Worm (Caenorhabditis elegans) whole organism, L1 larva: ENCODE results near the gene snf-3.
A peak's percentile ranks its signal among the peaks of the same experiment; 100 is the strongest.

ENCODE experiments used
- C04F5.9 ChIP-seq: sonication (generic microtip); optimal IDR thresholded peaks from 2 replicates; lab custom pipeline; 2016; ENCODE audit warnings: missing genetic modification characterization, missing compliant biosample characterization
- F16B12.6 ChIP-seq: fragments of 150-350 bp; optimal IDR thresholded peaks from 2 replicates; lab custom pipeline; 2014; ENCODE audit warnings: missing biosample characterization, missing genetic modification characterization
- alr-1 ChIP-seq: fragments of 200-800 bp; sonication (Bioruptor generic); optimal IDR thresholded peaks from 2 replicates; lab custom pipeline; 2018; ENCODE audit warnings: borderline replicate concordance, mild to moderate bottlenecking, missing genetic modification characterization, missing compliant biosample characterization
- ama-1 ChIP-seq: fragments of 150-350 bp; optimal IDR thresholded peaks from 2 replicates; lab custom pipeline; 2014
- ceh-88 ChIP-seq: fragments of 200-800 bp; sonication (Bioruptor generic); IDR thresholded peaks from 2 replicates; pipeline ENCODE4 v1.3.6; 2022; ENCODE audit warnings: missing genetic modification characterization, missing compliant biosample characterization
- ceh-90 ChIP-seq: sonication (generic microtip); optimal IDR thresholded peaks from 2 replicates; lab custom pipeline; 2016; ENCODE audit warnings: missing genetic modification characterization, missing compliant biosample characterization
- dpl-1 ChIP-seq, 3 experiments: fragments of 150-350 bp in 2 of 3; sonication (generic microtip) in 1 of 3; optimal IDR thresholded peaks; 2 replicates each; lab custom pipeline; 2014 to 2017; ENCODE audit warnings: missing biosample characterization in 3 of 3, missing genetic modification characterization in 3 of 3, missing genetic modification reagents in 3 of 3
- dsc-1 ChIP-seq: sonication (generic microtip); optimal IDR thresholded peaks from 2 replicates; lab custom pipeline; 2016; ENCODE audit warnings: mild to moderate bottlenecking, missing genetic modification characterization, missing compliant biosample characterization
- efl-1 ChIP-seq, 4 experiments: fragments of 150-350 bp; optimal IDR thresholded peaks in 3 of 4; peaks in 1 of 4; 1 replicate in 1 of 4; 2 replicates in 3 of 4; lab custom pipeline; 2014; ENCODE audit warnings: missing biosample characterization in 2 of 4, missing genetic modification characterization in 2 of 4, missing genetic modification reagents in 2 of 4
- efl-3 ChIP-seq: fragments of 200-800 bp; sonication (Bioruptor generic); optimal IDR thresholded peaks from 2 replicates; lab custom pipeline; 2018; ENCODE audit warnings: mild to moderate bottlenecking, missing genetic modification characterization, missing compliant biosample characterization
- egl-13 ChIP-seq: sonication (generic microtip); optimal IDR thresholded peaks from 2 replicates; lab custom pipeline; 2016; ENCODE audit warnings: missing genotype, missing genetic modification reagents, missing genetic modification characterization, missing compliant biosample characterization
- elt-3 ChIP-seq, 6 experiments: fragments of 150-350 bp in 1 of 6; sonication (generic microtip); optimal IDR thresholded peaks; 2 replicates each; lab custom pipeline; 2017 to 2018; ENCODE audit warnings: missing biosample characterization in 6 of 6, missing genetic modification characterization in 6 of 6, inconsistent platforms in 1 of 6
- fkh-10 ChIP-seq: sonication (generic microtip); optimal IDR thresholded peaks from 2 replicates; lab custom pipeline; 2017; ENCODE audit warnings: missing biosample characterization, missing genetic modification reagents, missing genetic modification characterization
- fkh-4 ChIP-seq: sonication (generic microtip); optimal IDR thresholded peaks from 2 replicates; lab custom pipeline; 2016; ENCODE audit warnings: missing compliant biosample characterization, missing genetic modification characterization, borderline replicate concordance
- fos-1 ChIP-seq: fragments of 150-350 bp; optimal IDR thresholded peaks from 2 replicates; lab custom pipeline; 2014; ENCODE audit warnings: missing biosample characterization, missing genetic modification characterization
- grh-1 ChIP-seq: fragments of 200-800 bp; sonication (Bioruptor generic); IDR thresholded peaks from 2 replicates; pipeline ENCODE4 v1.3.6; 2022; ENCODE audit warnings: missing genetic modification reagents, missing genetic modification characterization, missing compliant biosample characterization
- hlh-4 ChIP-seq: sonication (generic microtip); optimal IDR thresholded peaks from 2 replicates; lab custom pipeline; 2016; ENCODE audit warnings: mild to moderate bottlenecking, missing genetic modification characterization, missing compliant biosample characterization
- hpl-2 ChIP-seq: fragments of 150-350 bp; optimal IDR thresholded peaks from 2 replicates; lab custom pipeline; 2014; ENCODE audit warnings: missing biosample characterization, missing genetic modification reagents, missing genetic modification characterization
- irx-1 ChIP-seq: sonication (generic microtip); optimal IDR thresholded peaks from 2 replicates; lab custom pipeline; 2016; ENCODE audit warnings: missing genetic modification characterization, missing compliant biosample characterization
- lin-13 ChIP-seq: fragments of 150-350 bp; optimal IDR thresholded peaks from 2 replicates; lab custom pipeline; 2014; ENCODE audit warnings: missing biosample characterization, missing genetic modification reagents, missing genetic modification characterization
- lin-14 ChIP-seq: fragments of 200-800 bp; sonication (Bioruptor generic); optimal IDR thresholded peaks from 2 replicates; lab custom pipeline; 2018; ENCODE audit warnings: mild to moderate bottlenecking, missing genetic modification characterization, moderate library complexity, missing compliant biosample characterization
- lin-15B ChIP-seq: fragments of 150-350 bp; sonication (generic microtip); optimal IDR thresholded peaks from 3 replicates; lab custom pipeline; 2014; ENCODE audit warnings: missing biosample characterization, missing genetic modification characterization
- lin-39 ChIP-seq: fragments of 150-350 bp; optimal IDR thresholded peaks from 2 replicates; lab custom pipeline; 2014; ENCODE audit warnings: missing biosample characterization, missing genetic modification reagents, missing genetic modification characterization
- lir-3 ChIP-seq: sonication (generic microtip); optimal IDR thresholded peaks from 2 replicates; lab custom pipeline; 2016; ENCODE audit warnings: mild to moderate bottlenecking, missing genetic modification characterization, moderate library complexity, missing compliant biosample characterization; ENCODE audit not compliant: poor library complexity
- lsy-2 ChIP-seq, 2 experiments: fragments of 150-350 bp; optimal IDR thresholded peaks; 2 replicates each; lab custom pipeline; 2014; ENCODE audit warnings: missing biosample characterization in 2 of 2, missing genetic modification characterization in 2 of 2
- mab-9 ChIP-seq: fragments of 200-800 bp; sonication (Bioruptor generic); IDR thresholded peaks from 2 replicates; pipeline ENCODE4 v1.3.6; 2022; ENCODE audit warnings: missing genetic modification reagents, missing genetic modification characterization, missing compliant biosample characterization
- mef-2 ChIP-seq: fragments of 150-350 bp; optimal IDR thresholded peaks from 2 replicates; lab custom pipeline; 2014; ENCODE audit warnings: missing biosample characterization, missing genetic modification characterization
- mep-1 ChIP-seq: fragments of 150-350 bp; optimal IDR thresholded peaks from 2 replicates; lab custom pipeline; 2014; ENCODE audit warnings: missing biosample characterization, missing genetic modification characterization
- nhr-12 ChIP-seq: sonication (generic microtip); optimal IDR thresholded peaks from 2 replicates; lab custom pipeline; 2017; ENCODE audit warnings: missing biosample characterization, missing genetic modification characterization
- nhr-19 ChIP-seq: fragments of 200-800 bp; sonication (Bioruptor generic); conservative IDR thresholded peaks from 2 replicates; pipeline ENCODE4 v1.3.6; 2022; ENCODE audit warnings: missing genetic modification characterization, missing compliant biosample characterization
- nhr-20 ChIP-seq: sonication (generic microtip); optimal IDR thresholded peaks from 2 replicates; lab custom pipeline; 2016; ENCODE audit warnings: mild to moderate bottlenecking, missing genetic modification characterization, missing compliant biosample characterization
- nhr-28 ChIP-seq: fragments of 150-350 bp; optimal IDR thresholded peaks from 2 replicates; lab custom pipeline; 2014; ENCODE audit warnings: missing biosample characterization, missing genetic modification characterization
- nhr-47 ChIP-seq: sonication (generic microtip); optimal IDR thresholded peaks from 2 replicates; lab custom pipeline; 2016; ENCODE audit warnings: mild to moderate bottlenecking, missing genetic modification characterization, moderate library complexity, missing compliant biosample characterization
- nhr-71 ChIP-seq: sonication (generic microtip); optimal IDR thresholded peaks from 2 replicates; lab custom pipeline; 2016; ENCODE audit warnings: mild to moderate bottlenecking, missing genetic modification characterization, moderate library complexity, missing compliant biosample characterization
- nhr-76 ChIP-seq: sonication (generic microtip); optimal IDR thresholded peaks from 2 replicates; lab custom pipeline; 2017; ENCODE audit warnings: missing biosample characterization, missing genetic modification characterization
- nhr-84 ChIP-seq: sonication (generic microtip); optimal IDR thresholded peaks from 2 replicates; lab custom pipeline; 2017; ENCODE audit warnings: missing biosample characterization, missing genetic modification characterization
- pax-3 ChIP-seq: fragments of 200-800 bp; sonication (Bioruptor generic); optimal IDR thresholded peaks from 2 replicates; lab custom pipeline; 2018; ENCODE audit warnings: mild to moderate bottlenecking, missing genetic modification characterization, moderate library complexity, missing compliant biosample characterization
- rnt-1 ChIP-seq: sonication (generic microtip); optimal IDR thresholded peaks from 2 replicates; lab custom pipeline; 2016; ENCODE audit warnings: mild to moderate bottlenecking, missing genetic modification characterization, moderate library complexity, missing compliant biosample characterization
- skn-1 ChIP-seq: fragments of 150-350 bp; optimal IDR thresholded peaks from 2 replicates; lab custom pipeline; 2014; ENCODE audit warnings: missing biosample characterization, missing genetic modification characterization
- snpc-4 ChIP-seq: fragments of 150-350 bp; optimal IDR thresholded peaks from 2 replicates; lab custom pipeline; 2014; ENCODE audit warnings: missing biosample characterization, missing genetic modification characterization
- sptf-1 ChIP-seq: fragments of 150-350 bp; optimal IDR thresholded peaks from 2 replicates; lab custom pipeline; 2014; ENCODE audit warnings: missing biosample characterization, missing genetic modification characterization
- tbx-2 ChIP-seq: sonication (generic microtip); optimal IDR thresholded peaks from 2 replicates; lab custom pipeline; 2016; ENCODE audit warnings: missing genetic modification characterization, missing compliant biosample characterization
- tlp-1 ChIP-seq: fragments of 150-350 bp; optimal IDR thresholded peaks from 2 replicates; lab custom pipeline; 2014; ENCODE audit warnings: missing biosample characterization, missing genetic modification characterization
- unc-130 ChIP-seq: fragments of 150-350 bp; optimal IDR thresholded peaks from 2 replicates; lab custom pipeline; 2017; ENCODE audit warnings: missing biosample characterization, missing genetic modification characterization, inconsistent platforms
- unc-62 ChIP-seq: fragments of 150-350 bp; optimal IDR thresholded peaks from 2 replicates; lab custom pipeline; 2014; ENCODE audit warnings: missing biosample characterization, missing genetic modification reagents, missing genetic modification characterization
- unc-86 ChIP-seq: sonication (generic microtip); optimal IDR thresholded peaks from 2 replicates; lab custom pipeline; 2016; ENCODE audit warnings: missing genetic modification characterization, missing compliant biosample characterization
- unc-98 ChIP-seq: fragments of 200-800 bp; sonication (Bioruptor generic); IDR thresholded peaks from 2 replicates; pipeline ENCODE4 v1.3.6; 2022; ENCODE audit warnings: missing genetic modification characterization, missing compliant biosample characterization
- vab-15 ChIP-seq: sonication (generic microtip); optimal IDR thresholded peaks from 2 replicates; lab custom pipeline; 2017; ENCODE audit warnings: missing genotype, mild to moderate bottlenecking, missing genetic modification characterization, missing compliant biosample characterization
- zag-1 ChIP-seq: fragments of 150-350 bp; optimal IDR thresholded peaks from 2 replicates; lab custom pipeline; 2014; ENCODE audit warnings: missing biosample characterization, missing genetic modification characterization
- zip-4 ChIP-seq: fragments of 200-800 bp; sonication (Bioruptor generic); optimal IDR thresholded peaks from 2 replicates; lab custom pipeline; 2018; ENCODE audit warnings: mild to moderate bottlenecking, missing genetic modification characterization, moderate library complexity, missing compliant biosample characterization
- ztf-4 ChIP-seq: fragments of 150-350 bp; optimal IDR thresholded peaks from 2 replicates; lab custom pipeline; 2014; ENCODE audit warnings: missing biosample characterization, missing genetic modification characterization

snf-3 gene

DNA sequence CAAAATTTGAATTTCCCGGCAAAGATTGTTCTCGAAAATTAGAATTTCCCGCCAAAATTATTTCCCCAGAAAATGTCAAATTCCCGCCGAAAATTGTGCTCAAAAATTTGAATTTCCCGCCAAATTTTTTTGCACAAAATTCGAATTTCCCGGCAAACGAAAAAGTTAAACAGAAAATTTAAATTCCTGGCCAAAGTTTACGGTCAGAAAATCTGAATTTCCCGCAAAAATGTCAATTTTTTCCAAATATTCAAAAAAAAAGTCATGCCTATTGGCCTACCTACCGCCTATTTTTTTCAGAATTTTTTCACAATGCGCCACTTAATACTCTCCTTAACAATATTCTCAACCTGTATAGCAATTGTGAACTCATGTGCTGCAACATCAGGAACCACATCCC, 8.9 kb upstream of the snf-3 start, which contains the start of gene K02E7.1:
TSS of gene K02E7.1 (plus strand) at position 301 of the 400 bp plus-strand sequence.
- no peak for TF ChIP-seq lin-39
- no peak for TF ChIP-seq nhr-12 (tag; lab: Kevin White, UChicago)
- TF ChIP-seq vab-15 (tag; lab: Kevin White, UChicago) = no peak
- TF ChIP-seq fkh-4 = no peak
- no peak for TF ChIP-seq alr-1
- TF ChIP-seq lin-15B (tag; lab: Kevin White, UChicago) = no peak
- no peak for TF ChIP-seq unc-86 (tag; lab: Kevin White, UChicago)
- TF ChIP-seq ceh-88 = no peak
- TF ChIP-seq nhr-47 = no peak

DNA sequence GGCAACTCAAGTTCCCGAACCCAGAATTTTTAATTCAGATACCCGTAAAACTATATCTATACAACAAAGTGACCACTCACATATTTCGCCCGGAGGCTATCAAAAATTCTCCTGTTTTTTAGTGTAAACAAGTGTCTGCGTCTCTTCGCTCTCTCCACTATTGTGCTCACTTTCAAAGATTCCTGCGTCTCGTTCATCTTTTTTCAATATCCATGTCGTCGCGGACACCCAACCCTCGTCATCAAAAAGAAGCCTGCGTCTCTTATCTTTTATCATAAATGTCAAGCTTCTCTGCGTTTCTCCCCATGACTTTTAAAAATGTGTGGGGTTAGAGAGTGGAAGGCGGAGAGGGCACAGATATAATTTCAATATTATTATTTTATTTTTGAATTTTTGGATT, 6.9 kb upstream of the snf-3 start:
- no peak for TF ChIP-seq unc-62 (GFP tag; lab: Kevin White, UChicago)
- no peak for TF ChIP-seq nhr-76 (tag; lab: Kevin White, UChicago)
- peak; percentile 82 for TF ChIP-seq skn-1 (tag; lab: Kevin White, UChicago)
- TF ChIP-seq tlp-1 = no peak
- no peak for TF ChIP-seq fkh-10 (GFP tag; lab: Kevin White, UChicago)
- no peak for TF ChIP-seq C04F5.9
- TF ChIP-seq nhr-84 (tag; lab: Kevin White, UChicago) = no peak
- TF ChIP-seq tbx-2 (tag; lab: Kevin White, UChicago) = peak; percentile 51
- TF ChIP-seq F16B12.6 (tag; lab: Kevin White, UChicago) = no peak
- TF ChIP-seq lsy-2 (tag; optimal IDR thresholded peaks at IDR 0.05; lab: Kevin White, UChicago) = peak; percentile 68 to 73
- no peak for TF ChIP-seq mab-9 (GFP tag; lab: Robert Waterston, UW)
- peak; percentile 88 for TF ChIP-seq nhr-71 (tag; lab: Kevin White, UChicago)
- TF ChIP-seq ama-1 (lab: Kevin White, UChicago) = no peak
- TF ChIP-seq dsc-1 (tag; lab: Kevin White, UChicago) = peak; percentile 76
- TF ChIP-seq unc-130 (tag; lab: Kevin White, UChicago) = peak; percentile 8
- TF ChIP-seq unc-98 (GFP tag; lab: Robert Waterston, UW) = no peak
- TF ChIP-seq fos-1 (tag; lab: Kevin White, UChicago) = peak; percentile 40
- TF ChIP-seq vab-15 (tag; lab: Kevin White, UChicago) = no peak
- TF ChIP-seq ceh-90 (tag; lab: Kevin White, UChicago) = no peak
- TF ChIP-seq efl-3 (GFP tag; lab: Kevin White, UChicago) = no peak
- no peak for TF ChIP-seq sptf-1 (tag; lab: Kevin White, UChicago)
- peak; percentile 16 for TF ChIP-seq egl-13 (tag; lab: Kevin White, UChicago)
- peak; percentile 60 for TF ChIP-seq nhr-19 (GFP tag; lab: Robert Waterston, UW)
- TF ChIP-seq snpc-4 (tag; lab: Kevin White, UChicago) = peak; percentile 8
- TF ChIP-seq pax-3 = no peak
- TF ChIP-seq dpl-1 (GFP tag; optimal IDR thresholded peaks at IDR 0.05; lab: Kevin White, UChicago) = peak in 1 of 3 experiments; percentile 35
- peak; percentile 91 for TF ChIP-seq lin-14 (GFP tag; lab: Kevin White, UChicago)
- peak in 1 of 6 experiments; percentile 43 for TF ChIP-seq elt-3 (tag; optimal IDR thresholded peaks at IDR 0.05; lab: Kevin White, UChicago)
- no peak for TF ChIP-seq ztf-4 (tag; lab: Kevin White, UChicago)
- TF ChIP-seq irx-1 (tag; lab: Kevin White, UChicago) = peak; percentile 52
- TF ChIP-seq hpl-2 (GFP tag; lab: Kevin White, UChicago) = no peak
- TF ChIP-seq zag-1 (tag; lab: Kevin White, UChicago) = no peak
- peak; percentile 65 for TF ChIP-seq nhr-47
- TF ChIP-seq rnt-1 (tag; lab: Kevin White, UChicago) = peak; percentile 77
- TF ChIP-seq mep-1 (tag; lab: Kevin White, UChicago) = peak; percentile 59
- no peak for TF ChIP-seq hlh-4 (tag; lab: Kevin White, UChicago)
- TF ChIP-seq fkh-4 = peak; percentile 30
- peak; percentile 61 for TF ChIP-seq nhr-20 (tag; lab: Kevin White, UChicago)
- TF ChIP-seq mef-2 = peak; percentile 61
- no peak for TF ChIP-seq zip-4
- no peak; the same call in 1 of the 2 replicates for TF ChIP-seq ceh-88
- no peak for TF ChIP-seq lir-3 (tag; lab: Kevin White, UChicago)
- no peak for TF ChIP-seq grh-1 (GFP tag; lab: Robert Waterston, UW)
- peak; percentile 22 for TF ChIP-seq unc-86 (tag; lab: Kevin White, UChicago)
- no peak for TF ChIP-seq nhr-28 (tag; lab: Kevin White, UChicago)
- peak; percentile 47 for TF ChIP-seq lin-13 (GFP tag; lab: Kevin White, UChicago)
- peak; percentile 63 to 65 for TF ChIP-seq efl-1 (optimal IDR thresholded peaks at IDR 0.05; lab: Kevin White, UChicago)
- TF ChIP-seq efl-1 (GFP tag; optimal IDR thresholded peaks at IDR 0.05 in 1 of 2; lab: Kevin White, UChicago) = peak in 1 of 2 experiments; percentile 36
